Worm (Caenorhabditis elegans) whole organism, late embryonic: Measurements from ENCODE around the gene ceh-18.

ENCODE experiments used
- C38D4.7 ChIP-seq: fragments of 200-800 bp; sonication (Bioruptor generic); optimal IDR thresholded peaks from 2 replicates; lab custom pipeline; 2018; ENCODE audit warnings: mild to moderate bottlenecking, missing genetic modification characterization, moderate library complexity, missing compliant biosample characterization
- ama-1 ChIP-seq: fragments of 150-350 bp; optimal IDR thresholded peaks from 2 replicates; lab custom pipeline; 2014
- ceh-19 ChIP-seq: fragments of 200-800 bp; sonication (Bioruptor generic); optimal IDR thresholded peaks from 2 replicates; lab custom pipeline; 2018; ENCODE audit warnings: mild to moderate bottlenecking, missing genetic modification characterization, missing compliant biosample characterization
- ceh-22 ChIP-seq: sonication (generic microtip); optimal IDR thresholded peaks from 2 replicates; lab custom pipeline; 2017; ENCODE audit warnings: missing biosample characterization, missing genetic modification characterization
- ets-4 ChIP-seq: sonication (generic microtip); optimal IDR thresholded peaks from 2 replicates; lab custom pipeline; 2016; ENCODE audit warnings: missing genetic modification characterization, missing compliant biosample characterization
- eyg-1 ChIP-seq: sonication (generic microtip); optimal IDR thresholded peaks from 2 replicates; lab custom pipeline; 2016; ENCODE audit warnings: missing genotype, missing genetic modification characterization, missing compliant biosample characterization
- fkh-10 ChIP-seq: fragments of 150-350 bp; optimal IDR thresholded peaks from 2 replicates; lab custom pipeline; 2014; ENCODE audit warnings: missing biosample characterization, missing genetic modification reagents, missing genetic modification characterization
- pha-4 ChIP-seq: fragments of 150-350 bp; optimal IDR thresholded peaks from 2 replicates; lab custom pipeline; 2018; ENCODE audit warnings: missing biosample characterization, missing genetic modification reagents, missing genetic modification characterization
- pqm-1 ChIP-seq: sonication (generic microtip); optimal IDR thresholded peaks from 2 replicates; lab custom pipeline; 2016; ENCODE audit warnings: missing genetic modification characterization, missing compliant biosample characterization
- tbx-2 ChIP-seq: sonication (generic microtip); optimal IDR thresholded peaks from 2 replicates; lab custom pipeline; 2016; ENCODE audit warnings: missing genetic modification characterization, missing compliant biosample characterization

ce11 chrX:3793389-3793788, 64.2 kb downstream of the ceh-18 start:
- no peak for TF ChIP-seq eyg-1
- TF ChIP-seq ceh-22 (tag; lab: Kevin White, UChicago): no peak
- TF ChIP-seq ama-1: no peak
- TF ChIP-seq tbx-2 (tag; lab: Kevin White, UChicago): no peak
- no peak for TF ChIP-seq pha-4 (tag; lab: Kevin White, UChicago)
- no peak for TF ChIP-seq pqm-1
- TF ChIP-seq ets-4 (tag; lab: Kevin White, UChicago): no peak
- TF ChIP-seq C38D4.7: no peak
- no peak for TF ChIP-seq ceh-19
- TF ChIP-seq fkh-10 (GFP tag; lab: Kevin White, UChicago): no peak
